Fruit fly (Drosophila melanogaster) S2 (cell line): Measurements from ENCODE around the gene CG42399.

Experiments used
- CG8478 ChIP-seq: fragments of >200 bp; optimal IDR thresholded peaks from 2 replicates; lab custom pipeline; 2018
- CTCF ChIP-seq, 2 experiments: fragments of >200 bp; optimal IDR thresholded peaks; 2 replicates each; lab custom pipeline; 2018

DNA sequence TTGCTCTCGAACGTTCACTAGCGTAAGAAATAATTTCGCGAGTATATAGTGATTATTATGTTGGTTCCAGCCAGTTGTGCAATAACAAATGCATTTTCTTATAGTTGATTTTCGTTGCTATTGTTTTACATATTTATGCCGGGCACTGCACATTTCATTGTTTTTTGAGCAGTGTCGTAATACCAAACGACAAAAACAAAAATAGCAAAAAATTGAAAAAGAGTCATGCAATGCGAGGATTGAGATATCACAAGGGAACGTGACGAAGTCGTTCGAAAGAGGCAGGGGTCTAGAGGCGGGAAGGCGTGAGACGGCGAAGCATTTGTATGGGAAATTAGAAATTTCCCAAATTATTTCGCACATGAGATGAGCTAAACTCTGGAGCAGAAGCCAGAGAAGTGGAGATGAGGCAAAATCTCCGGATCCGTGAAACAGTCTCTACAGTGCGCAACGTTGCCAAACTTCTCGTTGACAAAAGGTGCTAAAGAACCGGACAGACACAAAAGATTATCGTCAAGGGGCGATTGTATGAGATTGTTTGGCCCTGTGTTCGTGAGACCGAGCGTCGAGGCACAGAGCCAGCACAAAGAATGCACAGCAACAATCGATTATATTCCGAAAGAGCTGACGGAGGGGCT, 12.3 kb upstream of the CG42399 start:
- TF ChIP-seq CG8478 (lab: Kevin White, UChicago) = no peak
- TF ChIP-seq CTCF (optimal IDR thresholded peaks at IDR 0.05; lab: Kevin White, UChicago) = no peak
